Fruit fly (Drosophila melanogaster) whole organism, adult: Measurements from ENCODE around the gene CG1635.

Experiments used
- CG12768 ChIP-seq: fragments of 200-800 bp; sonication (Bioruptor generic); optimal IDR thresholded peaks from 2 replicates; lab custom pipeline; 2017; ENCODE audit warnings: missing biosample characterization, missing genetic modification characterization, mild to moderate bottlenecking, moderate library complexity, missing genetic modification reagents
- CG33017 ChIP-seq: fragments of 200-800 bp; sonication (Bioruptor generic); optimal IDR thresholded peaks from 2 replicates; lab custom pipeline; 2018; ENCODE audit warnings: missing biosample characterization, mild to moderate bottlenecking, missing genetic modification characterization, moderate library complexity
- CG7045 ChIP-seq: fragments of 200-800 bp; sonication (Bioruptor generic); optimal IDR thresholded peaks from 2 replicates; lab custom pipeline; 2017; ENCODE audit warnings: missing biosample characterization, mild to moderate bottlenecking, missing genetic modification characterization
- CG7101 ChIP-seq: fragments of 200-800 bp; sonication (Bioruptor generic); optimal IDR thresholded peaks from 2 replicates; lab custom pipeline; 2018; ENCODE audit warnings: missing biosample characterization, mild to moderate bottlenecking, missing genetic modification characterization, moderate library complexity
- Clk ChIP-seq: fragments of 200-800 bp; sonication (Bioruptor generic); optimal IDR thresholded peaks from 2 replicates; lab custom pipeline; 2017; ENCODE audit warnings: missing biosample characterization, missing genetic modification characterization
- Crg-1 ChIP-seq: fragments of 200-800 bp; sonication (Bioruptor generic); optimal IDR thresholded peaks from 2 replicates; lab custom pipeline; 2016; ENCODE audit warnings: missing biosample characterization, missing genetic modification characterization
- Hr96 ChIP-seq: fragments of 200-800 bp; sonication (Bioruptor generic); optimal IDR thresholded peaks from 2 replicates; lab custom pipeline; 2016; ENCODE audit warnings: missing biosample characterization, missing genetic modification characterization
- bab1 ChIP-seq: fragments of 200-800 bp; sonication (Bioruptor generic); optimal IDR thresholded peaks from 3 replicates; lab custom pipeline; 2019; ENCODE audit warnings: missing biosample characterization, mild to moderate bottlenecking, missing genetic modification characterization, moderate library complexity
- cnc ChIP-seq, 2 experiments: fragments of >200 bp; optimal IDR thresholded peaks; 2 replicates each; lab custom pipeline; 2017
- kay ChIP-seq: fragments of 200-800 bp; sonication (Bioruptor generic); peaks from one replicate; lab custom pipeline; 2016; ENCODE audit warnings: missing biosample characterization, missing genetic modification characterization, borderline replicate concordance

dm6 chr3R:31622648-31623047 lies 34.2 kb downstream of the CG1635 start:
- TF ChIP-seq CG7045 (GFP tag; lab: Kevin White, UChicago): no peak
- no peak for TF ChIP-seq CG12768
- TF ChIP-seq kay (GFP tag; lab: Kevin White, UChicago): no peak
- TF ChIP-seq Clk (GFP tag; lab: Kevin White, UChicago): no peak
- no peak for TF ChIP-seq Crg-1 (GFP tag; lab: Kevin White, UChicago)
- no peak for TF ChIP-seq bab1
- no peak for TF ChIP-seq CG33017
- no peak for TF ChIP-seq Hr96 (GFP tag; lab: Kevin White, UChicago)
- no peak for TF ChIP-seq CG7101 (tag; lab: Kevin White, UChicago)
- TF ChIP-seq cnc (optimal IDR thresholded peaks at IDR 0.05; lab: Kevin White, UChicago): no peak
